Worm (Caenorhabditis elegans) whole organism, late embryonic: Measurements from ENCODE around the gene pak-2.
A peak's percentile ranks its signal among the peaks of the same experiment; 100 is the strongest.

ENCODE experiments used
- C08G9.2 ChIP-seq: sonication (generic microtip); optimal IDR thresholded peaks from 2 replicates; lab custom pipeline; 2016; ENCODE audit warnings: mild to moderate bottlenecking, missing genetic modification characterization, moderate library complexity, missing compliant biosample characterization
- C38D4.7 ChIP-seq: fragments of 200-800 bp; sonication (Bioruptor generic); optimal IDR thresholded peaks from 2 replicates; lab custom pipeline; 2018; ENCODE audit warnings: mild to moderate bottlenecking, missing genetic modification characterization, moderate library complexity, missing compliant biosample characterization
- F13H6.1 ChIP-seq: sonication (generic microtip); optimal IDR thresholded peaks from 2 replicates; lab custom pipeline; 2016; ENCODE audit warnings: missing genetic modification characterization, missing compliant biosample characterization
- K09A11.1 ChIP-seq: sonication (generic microtip); optimal IDR thresholded peaks from 2 replicates; lab custom pipeline; 2017; ENCODE audit warnings: antibody characterized with exemption, mild to moderate bottlenecking, missing genetic modification characterization, missing compliant biosample characterization; ENCODE audit not compliant: insufficient read depth
- T23F11.4 ChIP-seq: fragments of 200-800 bp; sonication (Bioruptor generic); optimal IDR thresholded peaks from 2 replicates; lab custom pipeline; 2018; ENCODE audit warnings: mild to moderate bottlenecking, missing genetic modification characterization, missing compliant biosample characterization
- ahr-1 ChIP-seq: sonication (generic microtip); optimal IDR thresholded peaks from 2 replicates; lab custom pipeline; 2016; ENCODE audit warnings: missing genetic modification characterization, missing compliant biosample characterization
- ama-1 ChIP-seq: fragments of 150-350 bp; optimal IDR thresholded peaks from 2 replicates; lab custom pipeline; 2014
- ceh-14 ChIP-seq: sonication (generic microtip); optimal IDR thresholded peaks from 2 replicates; lab custom pipeline; 2016; ENCODE audit warnings: missing genotype, missing genetic modification characterization, missing compliant biosample characterization
- ceh-18 ChIP-seq: sonication (generic microtip); optimal IDR thresholded peaks from 2 replicates; lab custom pipeline; 2016; ENCODE audit warnings: missing genetic modification characterization, missing compliant biosample characterization
- ceh-19 ChIP-seq: fragments of 200-800 bp; sonication (Bioruptor generic); optimal IDR thresholded peaks from 2 replicates; lab custom pipeline; 2018; ENCODE audit warnings: mild to moderate bottlenecking, missing genetic modification characterization, missing compliant biosample characterization
- ceh-2 ChIP-seq: sonication (generic microtip); optimal IDR thresholded peaks from 2 replicates; lab custom pipeline; 2016; ENCODE audit warnings: missing genotype, missing genetic modification characterization, missing compliant biosample characterization
- ceh-22 ChIP-seq: sonication (generic microtip); optimal IDR thresholded peaks from 2 replicates; lab custom pipeline; 2017; ENCODE audit warnings: missing biosample characterization, missing genetic modification characterization
- ceh-24 ChIP-seq: sonication (generic microtip); optimal IDR thresholded peaks from 2 replicates; lab custom pipeline; 2016; ENCODE audit warnings: mild to moderate bottlenecking, missing genetic modification characterization, missing compliant biosample characterization
- ceh-30 ChIP-seq: fragments of 150-350 bp; optimal IDR thresholded peaks from 2 replicates; lab custom pipeline; 2014; ENCODE audit warnings: missing biosample characterization, missing genetic modification characterization
- ceh-31 ChIP-seq: sonication (generic microtip); optimal IDR thresholded peaks from 2 replicates; lab custom pipeline; 2016; ENCODE audit warnings: missing genetic modification characterization, missing compliant biosample characterization
- ceh-6 ChIP-seq: fragments of 200-800 bp; sonication (Bioruptor generic); optimal IDR thresholded peaks from 2 replicates; lab custom pipeline; 2018; ENCODE audit warnings: mild to moderate bottlenecking, missing genetic modification characterization, missing compliant biosample characterization
- ceh-9 ChIP-seq: sonication (generic microtip); optimal IDR thresholded peaks from 2 replicates; lab custom pipeline; 2016; ENCODE audit warnings: mild to moderate bottlenecking, missing genetic modification characterization, inconsistent platforms, missing compliant biosample characterization
- che-1 ChIP-seq: sonication (generic microtip); optimal IDR thresholded peaks from 2 replicates; lab custom pipeline; 2016; ENCODE audit warnings: mild to moderate bottlenecking, missing genetic modification characterization, missing compliant biosample characterization
- dmd-4 ChIP-seq: sonication (generic microtip); optimal IDR thresholded peaks from 2 replicates; lab custom pipeline; 2016; ENCODE audit warnings: borderline replicate concordance, missing genetic modification characterization, missing compliant biosample characterization
- elt-2 ChIP-seq: sonication (generic microtip); optimal IDR thresholded peaks from 2 replicates; lab custom pipeline; 2016; ENCODE audit warnings: missing genetic modification reagents, missing genetic modification characterization, missing compliant biosample characterization
- elt-4 ChIP-seq: sonication (generic microtip); optimal IDR thresholded peaks from 2 replicates; lab custom pipeline; 2016; ENCODE audit warnings: missing genetic modification characterization, missing compliant biosample characterization
- eyg-1 ChIP-seq: sonication (generic microtip); optimal IDR thresholded peaks from 2 replicates; lab custom pipeline; 2016; ENCODE audit warnings: missing genotype, missing genetic modification characterization, missing compliant biosample characterization
- fax-1 ChIP-seq: sonication (generic microtip); optimal IDR thresholded peaks from 2 replicates; lab custom pipeline; 2016; ENCODE audit warnings: missing genotype, missing genetic modification characterization, missing compliant biosample characterization
- gmeb-2 ChIP-seq: sonication (generic microtip); optimal IDR thresholded peaks from 2 replicates; lab custom pipeline; 2016; ENCODE audit warnings: missing genetic modification characterization, inconsistent platforms, missing compliant biosample characterization
- hlh-15 ChIP-seq: sonication (generic microtip); optimal IDR thresholded peaks from 2 replicates; lab custom pipeline; 2016; ENCODE audit warnings: missing genetic modification characterization, missing compliant biosample characterization
- hlh-6 ChIP-seq: sonication (generic microtip); optimal IDR thresholded peaks from 2 replicates; lab custom pipeline; 2016; ENCODE audit warnings: missing genotype, missing genetic modification characterization, missing compliant biosample characterization
- hlh-8 ChIP-seq: sonication (generic microtip); optimal IDR thresholded peaks from 2 replicates; lab custom pipeline; 2016; ENCODE audit warnings: missing genotype, missing genetic modification characterization, missing compliant biosample characterization
- lin-11 ChIP-seq: fragments of 200-800 bp; sonication (Bioruptor generic); optimal IDR thresholded peaks from 2 replicates; lab custom pipeline; 2018; ENCODE audit warnings: mild to moderate bottlenecking, missing genetic modification characterization, missing compliant biosample characterization
- madf-2 ChIP-seq: sonication (generic microtip); optimal IDR thresholded peaks from 2 replicates; lab custom pipeline; 2017; ENCODE audit warnings: missing genetic modification characterization, missing compliant biosample characterization
- mec-3 ChIP-seq: sonication (generic microtip); optimal IDR thresholded peaks from 2 replicates; lab custom pipeline; 2016; ENCODE audit warnings: borderline replicate concordance, missing genetic modification characterization, missing compliant biosample characterization
- nfya-1 ChIP-seq: sonication (generic microtip); optimal IDR thresholded peaks from 2 replicates; lab custom pipeline; 2017; ENCODE audit warnings: missing genetic modification characterization, mild to moderate bottlenecking, missing compliant biosample characterization, antibody characterized with exemption, moderate library complexity
- nhr-11 ChIP-seq: fragments of 150-350 bp; optimal IDR thresholded peaks from 2 replicates; lab custom pipeline; 2014; ENCODE audit warnings: missing biosample characterization, missing genetic modification characterization
- nhr-232 ChIP-seq: sonication (generic microtip); optimal IDR thresholded peaks from 2 replicates; lab custom pipeline; 2016; ENCODE audit warnings: missing genetic modification characterization, missing compliant biosample characterization
- odd-2 ChIP-seq: sonication (generic microtip); optimal IDR thresholded peaks from 2 replicates; lab custom pipeline; 2017; ENCODE audit warnings: antibody characterized with exemption, mild to moderate bottlenecking, missing genetic modification characterization, missing compliant biosample characterization
- pag-3 ChIP-seq: sonication (generic microtip); optimal IDR thresholded peaks from 2 replicates; lab custom pipeline; 2016; ENCODE audit warnings: missing compliant biosample characterization, missing genetic modification characterization, borderline replicate concordance
- pax-1 ChIP-seq: fragments of 150-350 bp; optimal IDR thresholded peaks from 2 replicates; lab custom pipeline; 2014; ENCODE audit warnings: missing biosample characterization, missing genetic modification characterization
- pha-4 ChIP-seq: fragments of 150-350 bp; optimal IDR thresholded peaks from 2 replicates; lab custom pipeline; 2018; ENCODE audit warnings: missing biosample characterization, missing genetic modification reagents, missing genetic modification characterization
- pros-1 ChIP-seq: fragments of 150-350 bp; optimal IDR thresholded peaks from 2 replicates; lab custom pipeline; 2014; ENCODE audit warnings: missing biosample characterization, missing genetic modification reagents, missing genetic modification characterization
- ref-2 ChIP-seq: sonication (generic microtip); optimal IDR thresholded peaks from 2 replicates; lab custom pipeline; 2016; ENCODE audit warnings: missing genetic modification characterization, missing compliant biosample characterization
- rnt-1 ChIP-seq: sonication (generic microtip); optimal IDR thresholded peaks from 2 replicates; lab custom pipeline; 2016; ENCODE audit warnings: missing genetic modification characterization, missing compliant biosample characterization
- sdc-2 ChIP-seq: sonication (generic microtip); optimal IDR thresholded peaks from 2 replicates; lab custom pipeline; 2016; ENCODE audit warnings: missing genotype, missing genetic modification characterization, missing compliant biosample characterization
- sox-4 ChIP-seq: sonication (generic microtip); optimal IDR thresholded peaks from 2 replicates; lab custom pipeline; 2017; ENCODE audit warnings: mild to moderate bottlenecking, missing genetic modification characterization, inconsistent platforms, missing compliant biosample characterization
- syd-9 ChIP-seq: sonication (generic microtip); optimal IDR thresholded peaks from 2 replicates; lab custom pipeline; 2016; ENCODE audit warnings: mild to moderate bottlenecking, missing genetic modification characterization, moderate library complexity, missing compliant biosample characterization
- tbx-2 ChIP-seq: sonication (generic microtip); optimal IDR thresholded peaks from 2 replicates; lab custom pipeline; 2016; ENCODE audit warnings: missing genetic modification characterization, missing compliant biosample characterization
- tbx-7 ChIP-seq: sonication (generic microtip); optimal IDR thresholded peaks from 2 replicates; lab custom pipeline; 2016; ENCODE audit warnings: missing genotype, missing genetic modification characterization, missing compliant biosample characterization
- ttx-3 ChIP-seq: sonication (generic microtip); optimal IDR thresholded peaks from 2 replicates; lab custom pipeline; 2016; ENCODE audit warnings: missing genetic modification reagents, missing genetic modification characterization, missing compliant biosample characterization
- unc-3 ChIP-seq, 2 experiments: fragments of 200-800 bp in 1 of 2; sonication (Bioruptor generic) in 1 of 2; sonication (generic microtip) in 1 of 2; conservative IDR thresholded peaks in 1 of 2; optimal IDR thresholded peaks in 1 of 2; 2 replicates each; pipeline versions ENCODE4 v1.3.6 to Lab custom; 2016 to 2022; ENCODE audit warnings: missing compliant biosample characterization in 2 of 2, missing genetic modification characterization in 2 of 2, missing genetic modification reagents in 1 of 2
- unc-42 ChIP-seq: sonication (generic microtip); optimal IDR thresholded peaks from 2 replicates; lab custom pipeline; 2016; ENCODE audit warnings: missing genotype, missing genetic modification characterization, missing compliant biosample characterization
- unc-55 ChIP-seq: sonication (generic microtip); optimal IDR thresholded peaks from 2 replicates; lab custom pipeline; 2017; ENCODE audit warnings: missing biosample characterization, missing genetic modification reagents, missing genetic modification characterization
- unc-86 ChIP-seq: sonication (generic microtip); optimal IDR thresholded peaks from 2 replicates; lab custom pipeline; 2016; ENCODE audit warnings: missing genetic modification characterization, missing compliant biosample characterization
- ztf-16 ChIP-seq: sonication (generic microtip); optimal IDR thresholded peaks from 2 replicates; lab custom pipeline; 2017; ENCODE audit warnings: missing genetic modification characterization, missing compliant biosample characterization

The pak-2 gene

DNA sequence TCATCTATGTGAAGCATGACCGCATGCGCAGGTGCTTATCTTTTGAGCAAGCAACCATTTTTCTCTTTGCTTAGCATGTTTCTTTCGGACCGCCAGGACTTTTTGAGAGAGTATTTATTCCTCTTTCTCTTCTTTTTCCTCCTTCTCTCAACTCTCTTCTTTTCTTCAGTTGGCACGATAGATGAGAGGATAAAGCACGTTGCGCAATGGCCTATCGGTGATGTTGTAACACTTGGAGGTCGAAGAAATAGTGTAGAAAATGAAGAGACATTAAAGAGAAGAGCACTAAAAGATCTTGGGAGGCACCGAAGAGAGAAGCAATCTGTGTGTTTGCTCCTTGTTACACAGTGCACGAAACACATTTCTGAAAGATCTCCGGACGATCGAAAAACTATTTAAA lies 44.5 kb upstream of the pak-2 start (continued):
- TF ChIP-seq pax-1 (tag; lab: Kevin White, UChicago) (peak; percentile 96), ceh-24 (tag; lab: Kevin White, UChicago) (no peak), ceh-9 (tag; lab: Kevin White, UChicago) (no peak), C08G9.2 (no peak), ceh-30 (no peak), unc-55 (GFP tag; lab: Kevin White, UChicago) (peak; percentile 79), ceh-18 (tag; lab: Kevin White, UChicago) (peak; percentile 88), nhr-232 (no peak), elt-2 (tag; lab: Kevin White, UChicago) (no peak), F13H6.1 (peak; percentile 16), dmd-4 (peak; percentile 48), ref-2 (tag; lab: Kevin White, UChicago) (peak; percentile 3), hlh-15 (no peak), sdc-2 (tag; lab: Kevin White, UChicago) (no peak), pag-3 (tag; lab: Kevin White, UChicago) (no peak), nfya-1 (tag; lab: Kevin White, UChicago) (peak; percentile 74), sox-4 (tag; lab: Kevin White, UChicago) (no peak), ceh-14 (tag; lab: Kevin White, UChicago) (no peak), pros-1 (tag; lab: Kevin White, UChicago) (no peak), madf-2 (no peak), ama-1 (lab: Kevin White, UChicago) (no peak), odd-2 (tag; lab: Kevin White, UChicago) (no peak), ttx-3 (tag; lab: Kevin White, UChicago) (no peak), ceh-6 (GFP tag; lab: Kevin White, UChicago) (no peak), hlh-6 (no peak), gmeb-2 (no peak), fax-1 (tag; lab: Kevin White, UChicago) (no peak), unc-42 (tag; lab: Kevin White, UChicago) (no peak), hlh-8 (tag; lab: Kevin White, UChicago) (no peak), mec-3 (tag; lab: Kevin White, UChicago) (no peak), ceh-31 (tag; lab: Kevin White, UChicago) (peak; percentile 53), ahr-1 (tag; lab: Kevin White, UChicago) (no peak), K09A11.1 (tag; lab: Kevin White, UChicago) (no peak), tbx-7 (tag; lab: Kevin White, UChicago) (no peak), unc-86 (tag; lab: Kevin White, UChicago) (no peak), ceh-19 (GFP tag; lab: Kevin White, UChicago) (no peak), tbx-2 (tag; lab: Kevin White, UChicago) (peak; percentile 65), T23F11.4 (GFP tag; lab: Kevin White, UChicago) (no peak), ztf-16 (tag; lab: Kevin White, UChicago) (no peak), syd-9 (tag; lab: Kevin White, UChicago) (no peak), ceh-2 (tag; lab: Kevin White, UChicago) (peak; percentile 27), unc-3 (GFP tag; conservative IDR thresholded peaks at IDR 0.05; lab: Robert Waterston, UW) (no peak), unc-3 (tag; optimal IDR thresholded peaks at IDR 0.05; lab: Kevin White, UChicago) (no peak)

DNA sequence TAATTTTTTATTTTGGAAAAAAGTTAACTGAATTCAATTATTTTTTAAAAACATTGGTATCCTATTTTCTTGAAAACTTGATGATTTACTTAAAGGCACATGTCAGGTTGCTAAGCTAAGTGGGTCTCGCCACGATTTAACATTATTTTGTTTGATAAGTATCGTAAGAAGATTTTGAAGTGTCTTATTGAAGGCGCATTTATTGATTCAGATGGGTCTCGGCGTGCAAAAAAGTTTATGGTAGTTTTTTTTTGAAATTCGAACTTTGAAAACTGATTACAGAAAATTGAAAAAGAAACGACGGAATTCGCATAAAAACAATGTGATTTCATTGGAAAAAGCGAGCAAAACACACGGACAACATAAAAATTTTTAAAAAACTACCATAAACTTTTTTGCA lies 43.7 kb upstream of the pak-2 start:
- no peak for TF ChIP-seq ztf-16 (tag; lab: Kevin White, UChicago)
- TF ChIP-seq rnt-1 (tag; lab: Kevin White, UChicago), result no peak
- no peak for TF ChIP-seq madf-2
- no peak for TF ChIP-seq ceh-22 (tag; lab: Kevin White, UChicago)
- no peak for TF ChIP-seq nhr-11 (tag; lab: Kevin White, UChicago)
- no peak for TF ChIP-seq elt-4 (tag; lab: Kevin White, UChicago)
- no peak for TF ChIP-seq unc-42 (tag; lab: Kevin White, UChicago)
- TF ChIP-seq ceh-31 (tag; lab: Kevin White, UChicago), result no peak
- TF ChIP-seq lin-11, result no peak
- TF ChIP-seq elt-2 (tag; lab: Kevin White, UChicago), result no peak
- no peak for TF ChIP-seq che-1 (tag; lab: Kevin White, UChicago)
- TF ChIP-seq eyg-1 (tag; lab: Kevin White, UChicago), result no peak
- TF ChIP-seq pros-1 (tag; lab: Kevin White, UChicago), result no peak
- no peak for TF ChIP-seq C38D4.7 (GFP tag; lab: Kevin White, UChicago)
- TF ChIP-seq hlh-15, result no peak
- TF ChIP-seq fax-1 (tag; lab: Kevin White, UChicago), result no peak
- TF ChIP-seq pha-4 (tag; lab: Kevin White, UChicago), result no peak
- TF ChIP-seq ceh-18 (tag; lab: Kevin White, UChicago), result no peak
